Fruit fly (Drosophila melanogaster) whole organism, pupa: Measurements from ENCODE around the gene OS9.
A peak's percentile ranks its signal among the peaks of the same experiment; 100 is the strongest.

Experiments
- CG10348 ChIP-seq: fragments of 200-800 bp; sonication (Bioruptor generic); IDR thresholded peaks from 2 replicates; pipeline ENCODE4 v1.3.6; 2022; ENCODE audit warnings: missing biosample characterization, missing genetic modification characterization
- CG12605 ChIP-seq: fragments of 200-800 bp; sonication (Bioruptor generic); IDR thresholded peaks from 2 replicates; pipeline ENCODE4 v1.3.6; 2022; ENCODE audit warnings: missing biosample characterization, missing genetic modification characterization
- CG13204 ChIP-seq: fragments of 200-800 bp; sonication (Bioruptor generic); optimal IDR thresholded peaks from 2 replicates; lab custom pipeline; 2018; ENCODE audit warnings: missing biosample characterization, mild to moderate bottlenecking, missing genetic modification characterization, moderate library complexity
- CG14655 ChIP-seq: fragments of 200-800 bp; sonication (Bioruptor generic); optimal IDR thresholded peaks from 3 replicates; lab custom pipeline; 2017; ENCODE audit warnings: mild to moderate bottlenecking, missing biosample characterization, missing genetic modification reagents, missing genetic modification characterization
- CG15710 ChIP-seq: fragments of 200-800 bp; sonication (Bioruptor generic); optimal IDR thresholded peaks from 2 replicates; lab custom pipeline; 2018; ENCODE audit warnings: missing biosample characterization, mild to moderate bottlenecking, missing genetic modification characterization, moderate library complexity
- CG17806 ChIP-seq: fragments of 200-800 bp; sonication (Bioruptor generic); optimal IDR thresholded peaks from 2 replicates; lab custom pipeline; 2018; ENCODE audit warnings: missing biosample characterization, mild to moderate bottlenecking, missing genetic modification characterization, moderate library complexity
- CG32121 ChIP-seq: fragments of 200-800 bp; sonication (Bioruptor generic); IDR thresholded peaks from 2 replicates; pipeline ENCODE4 v1.3.6; 2022; ENCODE audit warnings: missing biosample characterization, missing genetic modification characterization
- CG34367 ChIP-seq: fragments of 200-800 bp; sonication (Bioruptor generic); optimal IDR thresholded peaks from 2 replicates; lab custom pipeline; 2018; ENCODE audit warnings: missing biosample characterization, mild to moderate bottlenecking, missing genetic modification characterization
- CG4496 ChIP-seq: fragments of 200-800 bp; sonication (Bioruptor generic); IDR thresholded peaks from 3 replicates; pipeline ENCODE4 v1.3.6; 2022; ENCODE audit warnings: missing biosample characterization, missing genetic modification characterization
- CG8159 ChIP-seq: fragments of 200-800 bp; sonication (Bioruptor generic); optimal IDR thresholded peaks from 3 replicates; lab custom pipeline; 2018; ENCODE audit warnings: missing biosample characterization, mild to moderate bottlenecking, missing genetic modification characterization, moderate library complexity
- CG8301 ChIP-seq: fragments of 200-800 bp; sonication (Bioruptor generic); optimal IDR thresholded peaks from 2 replicates; lab custom pipeline; 2018; ENCODE audit warnings: missing biosample characterization, mild to moderate bottlenecking, missing genetic modification characterization
- CG9948 ChIP-seq: fragments of 200-800 bp; sonication (Bioruptor generic); optimal IDR thresholded peaks from 2 replicates; lab custom pipeline; 2018; ENCODE audit warnings: missing biosample characterization, mild to moderate bottlenecking, missing genetic modification characterization, moderate library complexity
- D1 ChIP-seq: fragments of 200-800 bp; sonication (Bioruptor generic); optimal IDR thresholded peaks from 2 replicates; lab custom pipeline; 2018; ENCODE audit warnings: missing biosample characterization, mild to moderate bottlenecking, missing genetic modification characterization, moderate library complexity
- EcR ChIP-seq: fragments of 200-800 bp; sonication (Bioruptor generic); optimal IDR thresholded peaks from 3 replicates; lab custom pipeline; 2019; ENCODE audit warnings: missing biosample characterization, missing genetic modification characterization, mild to moderate bottlenecking, moderate library complexity, missing genetic modification reagents
- Ets98B ChIP-seq: fragments of 200-800 bp; sonication (Bioruptor generic); IDR thresholded peaks from 2 replicates; pipeline ENCODE4 v1.3.6; 2022; ENCODE audit warnings: missing biosample characterization, missing genetic modification characterization
- Pif1A ChIP-seq: fragments of 200-800 bp; sonication (Bioruptor generic); optimal IDR thresholded peaks from 3 replicates; lab custom pipeline; 2016; ENCODE audit warnings: missing biosample characterization, missing genetic modification characterization
- Pif1B ChIP-seq: fragments of 200-800 bp; sonication (Bioruptor generic); optimal IDR thresholded peaks from 3 replicates; lab custom pipeline; 2016; ENCODE audit warnings: missing biosample characterization, missing genetic modification characterization
- Snoo ChIP-seq: fragments of 200-800 bp; sonication (Bioruptor generic); optimal IDR thresholded peaks from 3 replicates; lab custom pipeline; 2017; ENCODE audit warnings: missing biosample characterization, mild to moderate bottlenecking, missing genetic modification characterization, inconsistent platforms
- fd96Ca ChIP-seq: fragments of 200-800 bp; sonication (Bioruptor generic); IDR thresholded peaks from 3 replicates; pipeline ENCODE4 v1.3.6; 2022; ENCODE audit warnings: missing biosample characterization, missing genetic modification characterization
- gl ChIP-seq: fragments of 200-800 bp; sonication (Bioruptor generic); optimal IDR thresholded peaks from 2 replicates; lab custom pipeline; 2018; ENCODE audit warnings: missing biosample characterization, mild to moderate bottlenecking, missing genetic modification characterization
- rn ChIP-seq: fragments of 200-800 bp; sonication (Bioruptor generic); IDR thresholded peaks from 2 replicates; pipeline ENCODE4 v1.3.6; 2022; ENCODE audit warnings: missing biosample characterization, missing genetic modification characterization

Gene OS9

DNA sequence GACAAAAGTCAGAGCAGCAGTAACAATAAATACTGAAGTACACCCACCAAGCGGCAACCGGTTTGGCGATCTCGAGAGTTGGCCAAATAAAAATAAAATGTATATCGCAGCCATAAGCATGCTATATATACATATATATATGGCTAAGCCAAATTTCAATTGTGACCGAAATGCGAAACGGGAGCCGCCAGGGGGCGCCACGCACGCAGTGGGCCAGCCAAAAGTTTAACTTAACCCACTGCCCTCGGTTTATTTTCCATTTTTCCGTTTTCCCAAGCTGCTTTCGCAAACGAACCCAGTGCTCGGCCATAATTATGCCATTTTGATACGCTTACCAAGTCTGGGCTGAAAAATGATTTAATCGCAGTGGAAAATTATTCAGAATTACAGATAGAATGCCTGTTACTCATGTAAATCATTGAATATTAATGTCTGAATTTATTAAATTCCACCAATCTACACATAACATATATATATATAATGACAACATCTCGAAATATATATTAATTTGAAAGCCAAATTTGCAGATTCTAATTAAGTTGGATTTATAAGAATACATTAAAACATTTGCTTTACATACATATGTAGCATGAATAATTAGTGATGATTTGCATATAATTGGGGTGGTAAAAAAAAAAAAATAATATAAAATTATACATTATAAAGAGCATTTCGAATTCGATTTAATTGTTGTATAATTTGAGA, 23.5 kb upstream of the OS9 start:
- TF ChIP-seq CG15710 = peak; percentile 9
- peak; percentile 27 for TF ChIP-seq CG8159 (tag; lab: Kevin White, UChicago)
- TF ChIP-seq CG9948 = no peak
- peak; percentile 33 for TF ChIP-seq CG14655

DNA sequence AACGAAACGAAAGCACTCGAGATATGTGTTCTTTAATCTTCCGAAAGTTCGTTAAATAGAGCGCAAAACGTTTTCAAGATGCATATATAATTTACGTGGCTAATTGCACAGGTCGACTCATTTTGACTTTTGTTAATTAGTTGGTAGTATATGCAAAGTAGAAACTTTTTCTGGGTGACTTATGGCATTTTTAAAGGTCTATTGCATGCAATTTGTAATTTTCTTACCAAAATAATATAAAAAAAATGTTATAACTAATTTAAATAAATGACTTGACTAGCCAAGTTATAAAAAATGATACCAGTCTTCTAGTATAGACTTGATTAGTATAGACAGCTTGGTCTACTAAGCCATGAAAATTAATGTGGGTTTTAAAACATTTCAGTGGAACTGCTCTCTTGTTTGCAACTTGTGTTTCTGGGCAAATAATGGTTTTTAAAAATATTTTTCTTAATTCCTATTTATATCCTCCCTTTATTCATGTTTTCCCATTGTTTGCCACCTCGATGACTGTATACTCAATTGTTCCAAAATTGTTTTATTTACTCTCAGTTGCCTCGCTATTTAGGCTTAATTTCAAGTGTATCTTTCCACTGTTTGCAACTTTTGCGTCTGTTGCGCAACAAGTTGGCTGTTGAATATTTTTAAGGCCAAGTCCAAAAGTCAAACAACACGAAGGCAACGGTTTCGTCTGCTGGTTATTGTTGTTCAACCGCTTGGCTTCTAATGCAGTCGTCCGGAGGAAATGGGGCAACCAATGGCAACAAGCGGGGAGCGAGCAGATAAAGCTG, 21.8 kb upstream of the OS9 start:
- TF ChIP-seq CG14655 (peak; percentile 45), gl (tag; lab: Kevin White, UChicago) (no peak), CG12605 (no peak), CG32121 (GFP tag; lab: Robert Waterston, UW) (0 out of 2 replicates have a peak, but pooled peaks have one; percentile 26)

DNA sequence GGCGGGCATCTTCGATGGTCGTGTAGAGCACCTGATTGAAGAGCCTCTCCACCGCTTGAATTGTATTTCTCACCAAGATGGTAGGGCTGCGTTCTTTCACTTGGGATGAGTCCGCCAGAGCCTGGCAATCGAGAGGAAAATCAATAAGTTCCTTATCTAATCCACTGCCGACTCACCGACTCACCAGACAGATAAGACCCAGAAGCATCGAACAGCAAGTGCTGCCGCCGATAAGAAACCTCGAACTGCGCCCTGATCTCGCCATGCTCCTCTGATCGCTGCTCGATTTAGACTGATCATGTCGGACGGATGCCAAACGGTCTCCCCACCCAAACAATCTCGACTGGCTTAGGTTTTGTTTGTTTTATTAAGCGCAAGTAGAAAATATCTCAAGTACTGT, 1.1 kb upstream of the OS9 start, which contains the start of gene Hf:
Gene Hf (minus strand): TSS at position 296 of the 400 bp plus-strand sequence.
- TF ChIP-seq CG34367 = no peak
- no peak for TF ChIP-seq Ets98B (GFP tag; lab: Robert Waterston, UW)
- TF ChIP-seq CG9948 = no peak
- no peak for TF ChIP-seq CG4496
- TF ChIP-seq CG10348 (GFP tag; lab: Robert Waterston, UW) = no peak
- no peak for TF ChIP-seq D1 (tag; lab: Kevin White, UChicago)
- no peak for TF ChIP-seq EcR (GFP tag; lab: Kevin White, UChicago)
- TF ChIP-seq CG13204 = no peak
- TF ChIP-seq Pif1A (GFP tag; lab: Kevin White, UChicago) = no peak
- no peak for TF ChIP-seq gl (tag; lab: Kevin White, UChicago)
- TF ChIP-seq rn (GFP tag; lab: Robert Waterston, UW) = no peak
- no peak for TF ChIP-seq CG8301 (tag; lab: Kevin White, UChicago)
- TF ChIP-seq CG14655 = no peak
- no peak for TF ChIP-seq CG12605
- TF ChIP-seq Snoo = no peak
- no peak for TF ChIP-seq CG32121 (GFP tag; lab: Robert Waterston, UW)
- no peak for TF ChIP-seq CG17806
- no peak for TF ChIP-seq fd96Ca (GFP tag; lab: Robert Waterston, UW)
- TF ChIP-seq CG8159 (tag; lab: Kevin White, UChicago) = no peak

DNA sequence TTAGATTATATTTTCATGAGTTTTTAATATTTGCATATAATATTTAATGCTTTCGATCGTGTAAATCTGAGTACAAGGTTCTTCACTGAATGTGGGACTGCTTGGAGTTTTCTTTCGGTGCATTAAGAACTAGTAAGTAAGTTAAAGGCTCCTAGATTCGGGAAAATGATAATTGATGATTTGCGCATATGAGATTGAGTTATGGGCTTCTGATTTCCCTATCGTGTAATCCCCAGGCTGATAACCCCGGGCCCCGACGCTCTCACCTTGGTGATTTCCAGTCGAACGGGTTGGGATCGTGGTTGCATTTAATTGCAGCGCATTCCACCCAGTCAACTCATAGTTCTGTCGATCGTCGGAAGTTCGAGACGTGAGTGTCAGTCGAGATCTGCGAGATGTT, 2.5 kb downstream of the OS9 start, which contains the start of gene CG10680:
Gene CG10680 (plus strand): TSS at position 301 of the 400 bp plus-strand sequence.
- peak; percentile 6 for TF ChIP-seq EcR (GFP tag; lab: Kevin White, UChicago)
- no peak for TF ChIP-seq CG14655

DNA sequence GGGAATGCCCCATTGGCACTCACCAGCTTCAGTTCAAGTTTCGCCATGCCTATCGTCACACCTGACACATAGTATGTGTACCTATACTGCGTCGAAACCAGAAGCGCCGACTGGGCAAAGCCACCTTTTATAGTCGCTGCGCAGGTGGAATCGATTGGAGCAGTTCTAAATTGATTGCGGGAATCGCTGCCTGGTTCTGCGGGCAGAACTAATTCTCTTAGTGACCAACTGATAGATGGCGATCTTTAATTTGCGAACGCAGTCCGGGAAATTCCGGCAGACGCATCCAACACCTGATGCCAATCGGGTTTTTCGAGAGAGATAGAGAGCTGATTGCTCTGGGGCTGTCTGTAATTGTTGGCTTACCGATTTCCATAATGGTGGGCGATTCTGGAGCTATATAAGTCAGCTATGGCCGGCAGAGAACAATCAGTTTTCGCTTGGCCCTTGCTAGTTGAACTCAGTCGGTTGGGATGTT, 4.0 kb downstream of the OS9 start, which contains the start of the genes CG13965 and CG16772:
Gene CG13965 (minus strand): TSS at position 101 of the 478 bp plus-strand sequence.
Gene CG16772 (plus strand): TSS at position 428 of the 478 bp plus-strand sequence.
- no peak for TF ChIP-seq Pif1B (GFP tag; lab: Kevin White, UChicago)
- TF ChIP-seq Snoo = no peak
- TF ChIP-seq CG32121 (GFP tag; lab: Robert Waterston, UW) = no peak
- no peak for TF ChIP-seq CG15710
- TF ChIP-seq CG13204 = no peak
- no peak for TF ChIP-seq CG34367
- TF ChIP-seq CG14655 = no peak
- no peak for TF ChIP-seq Pif1A (GFP tag; lab: Kevin White, UChicago)
- TF ChIP-seq CG4496 = no peak

DNA sequence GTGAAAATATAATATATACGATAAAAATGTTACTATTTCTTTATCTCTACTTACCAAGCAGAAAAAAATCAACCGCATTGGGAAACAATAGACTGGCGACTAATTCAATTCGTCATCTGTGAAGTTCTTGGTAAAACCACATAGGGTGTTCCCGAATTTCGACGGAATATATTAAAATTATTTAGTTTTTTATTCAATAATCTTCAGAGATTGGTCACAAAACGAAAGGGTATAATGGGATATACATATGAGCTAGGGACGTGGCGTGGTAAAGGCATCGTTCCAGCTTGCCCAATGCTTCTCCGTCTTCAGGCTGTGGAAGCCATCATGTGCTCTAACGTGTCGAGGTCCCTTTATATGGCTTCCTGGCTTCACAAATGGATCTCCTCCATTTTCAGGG, 4.7 kb downstream of the OS9 start, which contains the start of gene CG42866:
Gene CG42866 (minus strand): TSS at position 101 of the 400 bp plus-strand sequence.
- TF ChIP-seq CG8159 (tag; lab: Kevin White, UChicago) (no peak), CG8301 (tag; lab: Kevin White, UChicago) (no peak), D1 (tag; lab: Kevin White, UChicago) (no peak), CG34367 (no peak), CG12605 (no peak), Pif1A (GFP tag; lab: Kevin White, UChicago) (no peak), EcR (GFP tag; lab: Kevin White, UChicago) (no peak), CG14655 (no peak), rn (GFP tag; lab: Robert Waterston, UW) (no peak)

DNA sequence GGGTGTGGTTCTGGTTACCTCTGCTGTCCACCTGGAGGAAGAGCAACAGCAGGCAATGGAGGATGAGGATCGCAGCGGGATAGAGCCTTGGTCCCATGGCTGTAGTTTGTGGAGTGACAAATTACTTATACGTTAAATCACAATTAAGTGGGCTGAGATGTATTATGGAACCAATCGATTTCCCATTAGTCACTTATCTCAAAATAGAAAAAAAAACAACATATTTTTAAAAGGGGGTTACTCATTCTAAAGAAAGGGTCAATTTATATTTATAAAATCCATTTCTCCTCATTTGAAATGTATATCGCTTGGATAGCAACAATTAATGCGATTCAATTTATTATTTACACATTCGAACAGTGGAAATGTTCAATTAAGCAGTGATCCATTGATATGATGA, 5.4 kb downstream of the OS9 start, which contains the start of gene CG34051:
Gene CG34051 (minus strand): TSS at position 101 of the 400 bp plus-strand sequence.
- TF ChIP-seq Ets98B (GFP tag; lab: Robert Waterston, UW) (no peak), CG32121 (GFP tag; lab: Robert Waterston, UW) (no peak), CG9948 (no peak), CG14655 (no peak), CG12605 (no peak), Pif1B (GFP tag; lab: Kevin White, UChicago) (no peak), CG34367 (no peak), CG4496 (no peak), gl (tag; lab: Kevin White, UChicago) (no peak), CG8301 (tag; lab: Kevin White, UChicago) (no peak), Snoo (no peak), CG8159 (tag; lab: Kevin White, UChicago) (no peak)
